Worm (Caenorhabditis elegans) whole organism, L4 larva: ENCODE measurements around the gene dct-6.

Experiments used
- D1046.2 ChIP-seq: fragments of 200-800 bp; sonication (Bioruptor generic); IDR thresholded peaks from 2 replicates; pipeline ENCODE4 v1.3.6; 2022; ENCODE audit warnings: missing genetic modification characterization, missing compliant biosample characterization
- F49E8.2 ChIP-seq: sonication (generic microtip); optimal IDR thresholded peaks from 2 replicates; lab custom pipeline; 2016; ENCODE audit warnings: missing compliant biosample characterization, mild to moderate bottlenecking, missing genetic modification characterization, borderline replicate concordance
- T26A8.4 ChIP-seq: fragments of 200-800 bp; sonication (Bioruptor generic); IDR thresholded peaks from 2 replicates; pipeline ENCODE4 v1.3.6; 2022; ENCODE audit warnings: missing genetic modification characterization, missing compliant biosample characterization
- Y48G9A.11 ChIP-seq: fragments of 200-800 bp; sonication (Bioruptor generic); IDR thresholded peaks from 2 replicates; pipeline ENCODE4 v1.3.6; 2022; ENCODE audit warnings: missing genetic modification reagents, missing genetic modification characterization, missing compliant biosample characterization
- ZK337.2 ChIP-seq: fragments of 200-800 bp; sonication (Bioruptor generic); IDR thresholded peaks from 2 replicates; pipeline ENCODE4 v1.3.6; 2022; ENCODE audit warnings: missing genetic modification reagents, missing genetic modification characterization, missing compliant biosample characterization
- ZK546.5 ChIP-seq, 2 experiments: sonication (generic microtip); optimal IDR thresholded peaks; 2 replicates each; lab custom pipeline; 2017; ENCODE audit warnings: missing biosample characterization in 2 of 2, missing genetic modification characterization in 2 of 2
- aha-1 ChIP-seq: fragments of 150-350 bp; peaks from one replicate; lab custom pipeline; 2014; ENCODE audit warnings: missing biosample characterization, missing genetic modification characterization
- ceh-28 ChIP-seq: fragments of 150-350 bp; optimal IDR thresholded peaks from 2 replicates; lab custom pipeline; 2014; ENCODE audit warnings: missing biosample characterization, missing genetic modification reagents, missing genetic modification characterization
- ceh-44 ChIP-seq: fragments of 200-800 bp; sonication (Bioruptor generic); IDR thresholded peaks from 2 replicates; pipeline ENCODE4 v1.3.6; 2022; ENCODE audit warnings: missing genetic modification reagents, missing genetic modification characterization, missing compliant biosample characterization
- ces-1 ChIP-seq: fragments of 150-350 bp; sonication (generic microtip); optimal IDR thresholded peaks from 4 replicates; lab custom pipeline; 2014; ENCODE audit warnings: missing biosample characterization, missing genetic modification reagents, missing genetic modification characterization
- ctbp-1 ChIP-seq: fragments of 200-800 bp; sonication (Bioruptor generic); IDR thresholded peaks from 2 replicates; pipeline ENCODE4 v1.3.6; 2022; ENCODE audit warnings: missing genetic modification reagents, missing genetic modification characterization, missing compliant biosample characterization
- daf-19 ChIP-seq: fragments of 200-800 bp; sonication (Bioruptor generic); conservative IDR thresholded peaks from 2 replicates; pipeline ENCODE4 v1.3.6; 2022; ENCODE audit warnings: missing genetic modification characterization, missing compliant biosample characterization
- dpl-1 ChIP-seq: fragments of 150-350 bp; optimal IDR thresholded peaks from 2 replicates; lab custom pipeline; 2014; ENCODE audit warnings: missing biosample characterization, missing genetic modification reagents, missing genetic modification characterization
- dve-1 ChIP-seq: sonication (generic microtip); optimal IDR thresholded peaks from 2 replicates; lab custom pipeline; 2017; ENCODE audit warnings: antibody characterized with exemption, mild to moderate bottlenecking, missing genetic modification characterization, missing compliant biosample characterization; ENCODE audit not compliant: insufficient read depth
- egl-27 ChIP-seq: sonication (generic microtip); optimal IDR thresholded peaks from 3 replicates; lab custom pipeline; 2017; ENCODE audit warnings: missing biosample characterization, missing genetic modification reagents, missing genetic modification characterization
- egl-43 ChIP-seq: fragments of 200-800 bp; sonication (Bioruptor generic); IDR thresholded peaks from 2 replicates; pipeline ENCODE4 v1.3.6; 2022; ENCODE audit warnings: missing genetic modification reagents, missing genetic modification characterization, missing compliant biosample characterization
- gei-8 ChIP-seq: fragments of 200-800 bp; sonication (Bioruptor generic); optimal IDR thresholded peaks from 2 replicates; lab custom pipeline; 2018; ENCODE audit warnings: mild to moderate bottlenecking, missing genetic modification characterization, missing compliant biosample characterization
- hif-1 ChIP-seq, 2 experiments: sonication (generic microtip); optimal IDR thresholded peaks; 2 replicates each; lab custom pipeline; 2016 to 2017; ENCODE audit warnings: missing compliant biosample characterization in 2 of 2, missing genetic modification characterization in 2 of 2, missing genetic modification reagents in 2 of 2, missing genotype in 2 of 2, mild to moderate bottlenecking in 1 of 2
- hlh-30 ChIP-seq: sonication (generic microtip); optimal IDR thresholded peaks from 2 replicates; lab custom pipeline; 2017; ENCODE audit warnings: antibody characterized with exemption, mild to moderate bottlenecking, missing genetic modification characterization, missing compliant biosample characterization; ENCODE audit not compliant: insufficient read depth
- jun-1 ChIP-seq: fragments of 150-350 bp; optimal IDR thresholded peaks from 2 replicates; lab custom pipeline; 2014; ENCODE audit warnings: missing biosample characterization, missing genetic modification reagents, missing genetic modification characterization
- lim-7 ChIP-seq: fragments of 200-800 bp; sonication (Bioruptor generic); IDR thresholded peaks from 2 replicates; pipeline ENCODE4 v1.3.6; 2022; ENCODE audit warnings: missing genetic modification characterization, missing compliant biosample characterization
- lin-15B ChIP-seq: fragments of 150-350 bp; sonication (generic microtip); optimal IDR thresholded peaks from 3 replicates; lab custom pipeline; 2014; ENCODE audit warnings: missing biosample characterization, missing genetic modification characterization
- lin-29 ChIP-seq: fragments of 200-800 bp; sonication (Bioruptor generic); IDR thresholded peaks from 2 replicates; pipeline ENCODE4 v1.3.6; 2022; ENCODE audit warnings: missing genetic modification reagents, missing genetic modification characterization, missing compliant biosample characterization
- lin-38 ChIP-seq: fragments of 200-800 bp; sonication (Bioruptor generic); IDR thresholded peaks from 2 replicates; pipeline ENCODE4 v1.3.6; 2022; ENCODE audit warnings: missing genetic modification reagents, missing genetic modification characterization, missing compliant biosample characterization
- lin-39 ChIP-seq: fragments of 150-350 bp; optimal IDR thresholded peaks from 2 replicates; lab custom pipeline; 2014; ENCODE audit warnings: missing biosample characterization, missing genetic modification reagents, missing genetic modification characterization
- lir-3 ChIP-seq: sonication (generic microtip); optimal IDR thresholded peaks from 2 replicates; lab custom pipeline; 2016; ENCODE audit warnings: mild to moderate bottlenecking, missing genetic modification characterization, missing compliant biosample characterization
- lsy-2 ChIP-seq, 2 experiments: fragments of 150-350 bp in 1 of 2; sonication (generic microtip) in 1 of 2; optimal IDR thresholded peaks; 2 replicates each; lab custom pipeline; 2014 to 2017; ENCODE audit warnings: missing biosample characterization in 2 of 2, missing genetic modification characterization in 2 of 2
- madf-5 ChIP-seq, 2 experiments: fragments of 200-800 bp; sonication (Bioruptor generic); IDR thresholded peaks; 2 replicates each; pipeline ENCODE4 v1.3.6; 2022; ENCODE audit warnings: missing compliant biosample characterization in 2 of 2, missing genetic modification characterization in 2 of 2
- madf-9 ChIP-seq: fragments of 200-800 bp; sonication (Bioruptor generic); conservative IDR thresholded peaks from 2 replicates; pipeline ENCODE4 v1.3.6; 2022; ENCODE audit warnings: missing genetic modification reagents, missing genetic modification characterization, missing compliant biosample characterization
- mdl-1 ChIP-seq, 2 experiments: fragments of 150-350 bp in 1 of 2; sonication (generic microtip) in 1 of 2; optimal IDR thresholded peaks; 2 replicates each; lab custom pipeline; 2014 to 2017; ENCODE audit warnings: missing biosample characterization in 2 of 2, missing genetic modification characterization in 2 of 2
- mdt-29 ChIP-seq: fragments of 200-800 bp; sonication (Bioruptor generic); IDR thresholded peaks from 2 replicates; pipeline ENCODE4 v1.3.6; 2022; ENCODE audit warnings: missing genetic modification reagents, missing genetic modification characterization, missing compliant biosample characterization
- nhr-102 ChIP-seq: sonication (generic microtip); optimal IDR thresholded peaks from 2 replicates; lab custom pipeline; 2016; ENCODE audit warnings: mild to moderate bottlenecking, missing genetic modification characterization, moderate library complexity, missing compliant biosample characterization
- nhr-11 ChIP-seq: fragments of 150-350 bp; optimal IDR thresholded peaks from 2 replicates; lab custom pipeline; 2014; ENCODE audit warnings: missing biosample characterization, missing genetic modification characterization
- nhr-25 ChIP-seq: sonication (generic microtip); optimal IDR thresholded peaks from 2 replicates; lab custom pipeline; 2017; ENCODE audit warnings: missing genetic modification characterization, mild to moderate bottlenecking, missing compliant biosample characterization, antibody characterized with exemption, moderate library complexity, borderline replicate concordance; ENCODE audit not compliant: insufficient read depth
- nhr-41 ChIP-seq: fragments of 200-800 bp; sonication (Bioruptor generic); IDR thresholded peaks from 2 replicates; pipeline ENCODE4 v1.3.6; 2022; ENCODE audit warnings: missing genetic modification reagents, missing genetic modification characterization, missing compliant biosample characterization
- pha-4 ChIP-seq, 2 experiments: fragments of 150-350 bp in 1 of 2; fragments of 200-800 bp in 1 of 2; sonication (Bioruptor generic) in 1 of 2; IDR thresholded peaks in 1 of 2; optimal IDR thresholded peaks in 1 of 2; 2 replicates each; pipeline versions ENCODE4 v1.3.6 to Lab custom; 2014 to 2022; ENCODE audit warnings: missing genetic modification characterization in 2 of 2, missing genetic modification reagents in 2 of 2, missing biosample characterization in 1 of 2, missing compliant biosample characterization in 1 of 2
- php-3 ChIP-seq: fragments of 200-800 bp; sonication (Bioruptor generic); IDR thresholded peaks from 2 replicates; pipeline ENCODE4 v1.3.6; 2022; ENCODE audit warnings: missing genetic modification reagents, missing genetic modification characterization, missing compliant biosample characterization
- pqm-1 ChIP-seq: sonication (generic microtip); optimal IDR thresholded peaks from 2 replicates; lab custom pipeline; 2017; ENCODE audit warnings: missing biosample characterization, missing genetic modification characterization
- saeg-2 ChIP-seq: fragments of 200-800 bp; sonication (Bioruptor generic); IDR thresholded peaks from 2 replicates; pipeline ENCODE4 v1.3.6; 2022; ENCODE audit warnings: missing genetic modification reagents, missing genetic modification characterization, missing compliant biosample characterization
- sdz-12 ChIP-seq: fragments of 200-800 bp; sonication (Bioruptor generic); optimal IDR thresholded peaks from 2 replicates; lab custom pipeline; 2018; ENCODE audit warnings: mild to moderate bottlenecking, missing genetic modification characterization, missing compliant biosample characterization
- set-16 ChIP-seq: fragments of 200-800 bp; sonication (Bioruptor generic); IDR thresholded peaks from 2 replicates; pipeline ENCODE4 v1.3.6; 2022; ENCODE audit warnings: missing genetic modification reagents, missing genetic modification characterization, missing compliant biosample characterization
- skn-1 ChIP-seq: fragments of 150-350 bp; optimal IDR thresholded peaks from 2 replicates; lab custom pipeline; 2014; ENCODE audit warnings: missing biosample characterization, missing genetic modification characterization
- unc-130 ChIP-seq: sonication (generic microtip); optimal IDR thresholded peaks from 2 replicates; lab custom pipeline; 2016; ENCODE audit warnings: missing genetic modification reagents, missing genetic modification characterization, missing compliant biosample characterization
- unc-62 ChIP-seq, 3 experiments: fragments of 150-350 bp in 1 of 3; sonication (generic microtip); optimal IDR thresholded peaks in 2 of 3; peaks in 1 of 3; 1 replicate in 1 of 3; 2 replicates in 2 of 3; lab custom pipeline; 2014 to 2017; ENCODE audit warnings: missing biosample characterization in 3 of 3, missing genetic modification characterization in 3 of 3, missing genetic modification reagents in 3 of 3, missing genotype in 1 of 3
- zfp-2 ChIP-seq: sonication (generic microtip); optimal IDR thresholded peaks from 2 replicates; lab custom pipeline; 2016; ENCODE audit warnings: mild to moderate bottlenecking, missing genetic modification characterization, missing compliant biosample characterization
- zfp-3 ChIP-seq: fragments of 200-800 bp; sonication (Bioruptor generic); conservative IDR thresholded peaks from 2 replicates; pipeline ENCODE4 v1.3.6; 2022; ENCODE audit warnings: missing genetic modification reagents, missing genetic modification characterization, missing compliant biosample characterization

dct-6 gene

ce11 chrIII:5939453-5940296 lies 26.5 kb upstream of the dct-6 start, which contains the start of gene ubq-1 (continued):
- TF ChIP-seq dve-1 (tag; lab: Kevin White, UChicago) (no peak), mdt-29 (no peak), aha-1 (tag; lab: Kevin White, UChicago) (peak; percentile 48), hlh-30 (tag; lab: Kevin White, UChicago) (peak; percentile 92), egl-27 (tag; lab: Kevin White, UChicago) (no peak), egl-43 (GFP tag; lab: Robert Waterston, UW) (peak; percentile 37; the same call in 1 of the 2 replicates), ZK337.2 (no peak), lir-3 (tag; lab: Kevin White, UChicago) (no peak), lin-39 (tag; lab: Kevin White, UChicago) (no peak), unc-130 (GFP tag; lab: Kevin White, UChicago) (no peak), mdl-1 (tag; optimal IDR thresholded peaks at IDR 0.05; lab: Kevin White, UChicago) (no peak), set-16 (GFP tag; lab: Robert Waterston, UW) (no peak), skn-1 (tag; lab: Kevin White, UChicago) (no peak), lim-7 (GFP tag; lab: Robert Waterston, UW) (0 out of 2 replicates have a peak, but pooled peaks have one; percentile 42), pha-4 (GFP tag; IDR thresholded peaks at IDR 0.05; lab: Robert Waterston, UW) (peak; percentile 27; the same call in 1 of the 2 replicates), pha-4 (tag; optimal IDR thresholded peaks at IDR 0.05; lab: Kevin White, UChicago) (no peak), ZK546.5 (tag; optimal IDR thresholded peaks at IDR 0.05; lab: Kevin White, UChicago) (no peak), lin-29 (GFP tag; lab: Robert Waterston, UW) (peak; percentile 50; the same call in 1 of the 2 replicates), unc-62 (GFP tag; optimal IDR thresholded peaks at IDR 0.05 in 1 of 2; lab: Kevin White, UChicago) (peak in 1 of 2 experiments; percentile 96), unc-62 (tag; optimal IDR thresholded peaks at IDR 0.05; lab: Kevin White, UChicago) (no peak), pqm-1 (tag; lab: Kevin White, UChicago) (no peak), ceh-44 (0 out of 2 replicates have a peak, but pooled peaks have one; percentile 1), hif-1 (tag; optimal IDR thresholded peaks at IDR 0.05; lab: Kevin White, UChicago) (no peak), saeg-2 (GFP tag; lab: Robert Waterston, UW) (no peak), F49E8.2 (tag; lab: Kevin White, UChicago) (no peak), zfp-2 (tag; lab: Kevin White, UChicago) (no peak), php-3 (GFP tag; lab: Robert Waterston, UW) (no peak), nhr-102 (tag; lab: Kevin White, UChicago) (no peak), D1046.2 (GFP tag; lab: Robert Waterston, UW) (no peak), nhr-41 (GFP tag; lab: Robert Waterston, UW) (no peak), zfp-3 (GFP tag; lab: Robert Waterston, UW) (no peak), nhr-25 (tag; lab: Kevin White, UChicago) (no peak), ces-1 (no peak), T26A8.4 (GFP tag; lab: Robert Waterston, UW) (peak; percentile 25), madf-9 (GFP tag; lab: Robert Waterston, UW) (no peak), madf-5 (GFP tag; IDR thresholded peaks at IDR 0.05; lab: Robert Waterston, UW) (0 out of 4 replicates have a peak, but pooled peaks of 1 of the 2 experiments have one; percentile 61), daf-19 (GFP tag; lab: Robert Waterston, UW) (no peak), lin-15B (tag; lab: Kevin White, UChicago) (no peak), nhr-11 (tag; lab: Kevin White, UChicago) (no peak), sdz-12 (no peak), ctbp-1 (GFP tag; lab: Robert Waterston, UW) (peak; percentile 51), gei-8 (GFP tag; lab: Kevin White, UChicago) (no peak), ceh-28 (tag; lab: Kevin White, UChicago) (no peak), dpl-1 (GFP tag; lab: Kevin White, UChicago) (no peak), Y48G9A.11 (GFP tag; lab: Robert Waterston, UW) (no peak), lin-38 (GFP tag; lab: Robert Waterston, UW) (no peak), jun-1 (tag; lab: Kevin White, UChicago) (no peak), lsy-2 (tag; optimal IDR thresholded peaks at IDR 0.05; lab: Kevin White, UChicago) (no peak)
